Fruit fly (Drosophila melanogaster) whole organism, embryonic: Measurements from ENCODE around the gene Rbp.

Experiments
- Antp ChIP-seq: fragments of 200-800 bp; sonication (Bioruptor generic); optimal IDR thresholded peaks from 3 replicates; lab custom pipeline; 2016; ENCODE audit warnings: missing biosample characterization, missing genetic modification characterization
- Atf3 ChIP-seq: fragments of 200-800 bp; sonication (Bioruptor generic); optimal IDR thresholded peaks from 3 replicates; lab custom pipeline; 2016; ENCODE audit warnings: missing biosample characterization, missing genetic modification characterization
- Awh ChIP-seq: fragments of 200-800 bp; sonication (Bioruptor generic); IDR thresholded peaks from 2 replicates; pipeline ENCODE4, ENCODE4 v1.3.6; 2022; ENCODE audit warnings: missing biosample characterization, missing genetic modification characterization
- CG10431 ChIP-seq: fragments of 200-800 bp; sonication (Bioruptor generic); optimal IDR thresholded peaks from 3 replicates; lab custom pipeline; 2018; ENCODE audit warnings: missing biosample characterization, mild to moderate bottlenecking, missing genetic modification characterization
- CG10979 ChIP-seq: fragments of 200-800 bp; sonication (Bioruptor generic); optimal IDR thresholded peaks from 2 replicates; lab custom pipeline; 2018; ENCODE audit warnings: missing biosample characterization, mild to moderate bottlenecking, missing genetic modification characterization, moderate library complexity
- CG15269 ChIP-seq: fragments of 200-800 bp; sonication (Bioruptor generic); optimal IDR thresholded peaks from 2 replicates; lab custom pipeline; 2018; ENCODE audit warnings: missing biosample characterization, mild to moderate bottlenecking, missing genetic modification characterization, moderate library complexity
- CG16863 ChIP-seq: fragments of 200-800 bp; sonication (Bioruptor generic); optimal IDR thresholded peaks from 3 replicates; lab custom pipeline; 2016; ENCODE audit warnings: missing biosample characterization, missing genetic modification characterization
- CG18011 ChIP-seq: fragments of 200-800 bp; sonication (Bioruptor generic); optimal IDR thresholded peaks from 2 replicates; lab custom pipeline; 2017; ENCODE audit warnings: missing biosample characterization, missing genetic modification characterization, mild to moderate bottlenecking, moderate library complexity, missing genotype
- CG31365 ChIP-seq: fragments of 200-800 bp; sonication (Bioruptor generic); optimal IDR thresholded peaks from 2 replicates; lab custom pipeline; 2018; ENCODE audit warnings: missing biosample characterization, mild to moderate bottlenecking, missing genetic modification characterization
- CG34376 ChIP-seq: fragments of 200-800 bp; sonication (Bioruptor generic); optimal IDR thresholded peaks from 2 replicates; lab custom pipeline; 2018; ENCODE audit warnings: missing biosample characterization, mild to moderate bottlenecking, missing genetic modification characterization
- CG3838 ChIP-seq: fragments of 200-800 bp; sonication (Bioruptor generic); optimal IDR thresholded peaks from 3 replicates; lab custom pipeline; 2016; ENCODE audit warnings: missing biosample characterization, missing genetic modification characterization
- CG6689 ChIP-seq: fragments of 200-800 bp; sonication (Bioruptor generic); IDR thresholded peaks from 2 replicates; pipeline ENCODE4 v1.3.6; 2022; ENCODE audit warnings: missing biosample characterization, missing genetic modification characterization
- CG7839 ChIP-seq: fragments of 200-800 bp; sonication (Bioruptor generic); optimal IDR thresholded peaks from 3 replicates; lab custom pipeline; 2018; ENCODE audit warnings: missing biosample characterization, mild to moderate bottlenecking, missing genetic modification characterization, moderate library complexity
- CG9727 ChIP-seq: fragments of 200-800 bp; sonication (Bioruptor generic); optimal IDR thresholded peaks from 3 replicates; lab custom pipeline; 2017; ENCODE audit warnings: missing biosample characterization, mild to moderate bottlenecking, missing genetic modification characterization
- CkIIα-i1 ChIP-seq: fragments of 200-800 bp; sonication (Bioruptor generic); IDR thresholded peaks from 2 replicates; pipeline ENCODE4 v1.3.6; 2022; ENCODE audit warnings: missing biosample characterization, missing genetic modification characterization
- Dp ChIP-seq: fragments of 200-800 bp; sonication (Bioruptor generic); optimal IDR thresholded peaks from 2 replicates; lab custom pipeline; 2018; ENCODE audit warnings: missing biosample characterization, mild to moderate bottlenecking, missing genetic modification characterization, moderate library complexity
- Drgx ChIP-seq: fragments of 200-800 bp; sonication (Bioruptor generic); IDR thresholded peaks from 2 replicates; pipeline ENCODE4 v1.3.6; 2022; ENCODE audit warnings: missing biosample characterization, missing genetic modification characterization
- Hr51 ChIP-seq, 2 experiments: fragments of 200-800 bp; sonication (Bioruptor generic); optimal IDR thresholded peaks; 2 replicates in 1 of 2; 3 replicates in 1 of 2; lab custom pipeline; 2016 to 2018; ENCODE audit warnings: missing biosample characterization in 2 of 2, missing genetic modification characterization in 2 of 2, mild to moderate bottlenecking in 1 of 2, moderate library complexity in 1 of 2
- Lim3 ChIP-seq: fragments of 200-800 bp; sonication (Bioruptor generic); IDR thresholded peaks from 2 replicates; pipeline ENCODE4 v1.3.6; 2022; ENCODE audit warnings: missing biosample characterization, missing genetic modification characterization
- MESR4 ChIP-seq: fragments of 200-800 bp; sonication (Bioruptor generic); optimal IDR thresholded peaks from 2 replicates; lab custom pipeline; 2018; ENCODE audit warnings: missing biosample characterization, mild to moderate bottlenecking, missing genetic modification characterization, moderate library complexity
- Mes4 ChIP-seq: fragments of 200-800 bp; sonication (Bioruptor generic); optimal IDR thresholded peaks from 2 replicates; lab custom pipeline; 2016; ENCODE audit warnings: missing biosample characterization, missing genetic modification characterization
- Mrtf ChIP-seq: fragments of 200-800 bp; sonication (Bioruptor generic); IDR thresholded peaks from 3 replicates; pipeline ENCODE4 v1.3.6; 2022; ENCODE audit warnings: missing biosample characterization, missing genetic modification characterization
- Nf-YA ChIP-seq: fragments of 200-800 bp; sonication (Bioruptor generic); IDR thresholded peaks from 2 replicates; pipeline ENCODE4 v1.3.6; 2022; ENCODE audit warnings: missing biosample characterization, missing genetic modification characterization
- Ssrp ChIP-seq: fragments of 200-800 bp; sonication (Bioruptor generic); optimal IDR thresholded peaks from 2 replicates; lab custom pipeline; 2018; ENCODE audit warnings: missing biosample characterization, mild to moderate bottlenecking, missing genetic modification characterization, moderate library complexity
- ara ChIP-seq: fragments of 200-800 bp; sonication (Bioruptor generic); IDR thresholded peaks from 2 replicates; pipeline ENCODE4 v1.3.6; 2022; ENCODE audit warnings: missing biosample characterization, missing genetic modification characterization
- ash1 ChIP-seq: fragments of 200-800 bp; sonication (Bioruptor generic); optimal IDR thresholded peaks from 2 replicates; lab custom pipeline; 2018; ENCODE audit warnings: missing biosample characterization, mild to moderate bottlenecking, missing genetic modification characterization
- cas ChIP-seq: fragments of 200-800 bp; sonication (Bioruptor generic); IDR thresholded peaks from 2 replicates; pipeline ENCODE4 v1.3.6; 2022; ENCODE audit warnings: missing biosample characterization, missing genetic modification characterization
- caup ChIP-seq: fragments of 200-800 bp; sonication (Bioruptor generic); optimal IDR thresholded peaks from 3 replicates; lab custom pipeline; 2017; ENCODE audit warnings: missing biosample characterization, mild to moderate bottlenecking, missing genetic modification characterization, moderate library complexity; ENCODE audit not compliant: severe bottlenecking
- cg ChIP-seq: fragments of 200-800 bp; sonication (Bioruptor generic); optimal IDR thresholded peaks from 3 replicates; lab custom pipeline; 2019; ENCODE audit warnings: missing biosample characterization, mild to moderate bottlenecking, missing genetic modification characterization, moderate library complexity
- dmrt99B ChIP-seq: fragments of 200-800 bp; sonication (Bioruptor generic); optimal IDR thresholded peaks from 2 replicates; lab custom pipeline; 2018; ENCODE audit warnings: missing biosample characterization, mild to moderate bottlenecking, missing genetic modification characterization, moderate library complexity
- dysf ChIP-seq: fragments of 200-800 bp; sonication (Bioruptor generic); IDR thresholded peaks from 3 replicates; pipeline ENCODE4 v1.3.6; 2022; ENCODE audit warnings: missing biosample characterization, missing genetic modification characterization
- emc ChIP-seq: fragments of 200-800 bp; sonication (Bioruptor generic); optimal IDR thresholded peaks from 2 replicates; lab custom pipeline; 2016; ENCODE audit warnings: missing biosample characterization, missing genetic modification characterization
- eyg ChIP-seq: fragments of 200-800 bp; sonication (Bioruptor generic); optimal IDR thresholded peaks from 3 replicates; lab custom pipeline; 2016; ENCODE audit warnings: missing biosample characterization, missing genetic modification characterization
- fd102C ChIP-seq: fragments of 200-800 bp; sonication (Bioruptor generic); optimal IDR thresholded peaks from 2 replicates; lab custom pipeline; 2018; ENCODE audit warnings: missing biosample characterization, mild to moderate bottlenecking, missing genetic modification characterization, moderate library complexity
- fru ChIP-seq: fragments of >200 bp; optimal IDR thresholded peaks from 2 replicates; lab custom pipeline; 2017
- gcm ChIP-seq: fragments of 200-800 bp; sonication (Bioruptor generic); optimal IDR thresholded peaks from 2 replicates; lab custom pipeline; 2019; ENCODE audit warnings: missing biosample characterization, mild to moderate bottlenecking, missing genetic modification characterization, moderate library complexity
- gem ChIP-seq: fragments of 200-800 bp; sonication (Bioruptor generic); optimal IDR thresholded peaks from 2 replicates; lab custom pipeline; 2019; ENCODE audit warnings: missing biosample characterization, mild to moderate bottlenecking, missing genetic modification characterization, moderate library complexity
- gsb-n ChIP-seq: fragments of 200-800 bp; sonication (Bioruptor generic); optimal IDR thresholded peaks from 3 replicates; lab custom pipeline; 2018; ENCODE audit warnings: missing biosample characterization, mild to moderate bottlenecking, missing genetic modification characterization
- ham ChIP-seq: fragments of 200-800 bp; sonication (Bioruptor generic); IDR thresholded peaks from 2 replicates; pipeline ENCODE4 v1.3.6; 2022; ENCODE audit warnings: missing biosample characterization, missing genetic modification characterization
- hth ChIP-seq: fragments of >200 bp; optimal IDR thresholded peaks from 2 replicates; lab custom pipeline; 2017; ENCODE audit warnings: inconsistent platforms
- ken ChIP-seq: fragments of 200-800 bp; sonication (Bioruptor generic); IDR thresholded peaks from 3 replicates; pipeline ENCODE4 v1.3.6; 2022; ENCODE audit warnings: missing biosample characterization, missing genetic modification characterization
- kni ChIP-seq: fragments of 200-800 bp; sonication (Bioruptor generic); optimal IDR thresholded peaks from 3 replicates; lab custom pipeline; 2017; ENCODE audit warnings: mild to moderate bottlenecking, missing biosample characterization, missing genetic modification reagents, missing genetic modification characterization
- nerfin-1 ChIP-seq: fragments of 200-800 bp; sonication (Bioruptor generic); optimal IDR thresholded peaks from 3 replicates; lab custom pipeline; 2019; ENCODE audit warnings: missing biosample characterization, mild to moderate bottlenecking, missing genetic modification characterization, moderate library complexity
- peb ChIP-seq: fragments of 200-800 bp; sonication (Bioruptor generic); IDR thresholded peaks from 2 replicates; pipeline ENCODE4 v1.3.6; 2022; ENCODE audit warnings: missing biosample characterization, missing genetic modification characterization
- pita ChIP-seq: fragments of 200-800 bp; sonication (Bioruptor generic); optimal IDR thresholded peaks from 2 replicates; lab custom pipeline; 2017; ENCODE audit warnings: missing biosample characterization, mild to moderate bottlenecking, missing genetic modification characterization
- pros ChIP-seq: fragments of 200-800 bp; sonication (Bioruptor generic); optimal IDR thresholded peaks from 3 replicates; lab custom pipeline; 2019; ENCODE audit warnings: missing biosample characterization, mild to moderate bottlenecking, missing genetic modification characterization, moderate library complexity
- ranshi ChIP-seq: fragments of 200-800 bp; sonication (Bioruptor generic); IDR thresholded peaks from 2 replicates; pipeline ENCODE4 v1.3.6; 2022; ENCODE audit warnings: missing biosample characterization, missing genetic modification characterization
- rib ChIP-seq: fragments of 200-800 bp; sonication (Bioruptor generic); IDR thresholded peaks from 2 replicates; pipeline ENCODE4 v1.3.6; 2022; ENCODE audit warnings: missing biosample characterization, missing genetic modification characterization
- unpg ChIP-seq: fragments of 200-800 bp; sonication (Bioruptor generic); optimal IDR thresholded peaks from 3 replicates; lab custom pipeline; 2018; ENCODE audit warnings: missing biosample characterization, mild to moderate bottlenecking, missing genetic modification characterization, moderate library complexity

Gene Rbp

DNA sequence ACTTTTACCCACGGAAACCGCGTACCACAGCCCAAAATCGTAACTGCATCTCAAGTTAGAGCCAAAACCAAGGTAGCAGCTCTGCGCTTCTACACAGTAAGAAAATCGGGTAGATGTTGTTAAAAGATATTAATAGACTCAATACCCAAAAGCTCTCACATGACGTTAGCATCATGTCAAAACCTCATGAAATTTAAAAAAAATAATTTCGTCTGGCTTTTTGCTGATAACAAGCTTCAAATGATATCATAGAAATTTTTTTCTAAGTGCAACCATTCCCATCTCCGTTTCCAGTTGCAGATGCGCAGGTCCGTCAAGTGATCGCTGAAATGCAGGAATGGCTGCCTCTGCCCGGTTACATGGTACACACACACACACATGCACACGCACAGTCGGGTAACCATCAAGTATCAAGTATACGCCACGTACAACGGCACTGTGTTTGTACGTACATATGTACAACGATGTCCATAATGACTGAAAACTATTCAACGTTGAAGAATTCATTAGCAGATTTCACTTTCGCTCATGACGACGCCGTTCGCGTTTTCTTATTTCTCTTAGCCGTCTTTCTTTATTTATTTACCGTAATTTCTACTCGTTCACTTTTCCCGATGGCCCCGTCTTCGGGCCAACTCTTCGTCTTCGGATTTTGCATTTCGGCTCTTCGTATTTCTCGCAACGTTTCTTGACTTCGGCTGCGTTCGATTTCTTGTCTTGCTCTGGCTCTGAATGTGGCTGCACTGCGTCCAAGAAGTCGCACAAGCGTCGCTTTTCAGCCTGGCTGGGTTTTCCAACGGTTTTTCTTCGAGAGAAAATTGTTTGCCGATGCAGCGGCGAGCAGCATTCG lies 51.4 kb downstream of the Rbp start (continued):
- TF ChIP-seq ranshi (no peak), Mes4 (GFP tag; lab: Kevin White, UChicago) (no peak), gem (tag; lab: Kevin White, UChicago) (peak; percentile 53), Antp (GFP tag; lab: Kevin White, UChicago) (no peak), caup (GFP tag; lab: Kevin White, UChicago) (no peak), ham (GFP tag; lab: Robert Waterston, UW) (no peak), Lim3 (0 out of 2 replicates have a peak, but pooled peaks have one; percentile 20), kni (GFP tag; lab: Kevin White, UChicago) (peak; percentile 13), pros (GFP tag; lab: Kevin White, UChicago) (peak; percentile 100), CG18011 (GFP tag; lab: Kevin White, UChicago) (no peak), rib (GFP tag; lab: Robert Waterston, UW) (no peak), peb (GFP tag; lab: Robert Waterston, UW) (no peak), unpg (GFP tag; lab: Kevin White, UChicago) (peak; percentile 22), CG7839 (tag; lab: Kevin White, UChicago) (peak; percentile 14), cas (no peak), gsb-n (tag; lab: Kevin White, UChicago) (peak; percentile 1), gcm (GFP tag; lab: Kevin White, UChicago) (no peak), Awh (no peak), CG6689 (GFP tag; lab: Robert Waterston, UW) (0 out of 2 replicates have a peak, but pooled peaks have one; percentile 34), CG9727 (GFP tag; lab: Kevin White, UChicago) (no peak), Atf3 (GFP tag; lab: Kevin White, UChicago) (peak; percentile 18), fd102C (GFP tag; lab: Kevin White, UChicago) (no peak), Drgx (peak; percentile 70), emc (GFP tag; lab: Kevin White, UChicago) (no peak), MESR4 (no peak), Dp (GFP tag; lab: Kevin White, UChicago) (no peak), cg (GFP tag; lab: Kevin White, UChicago) (peak; percentile 9), CkIIα-i1 (GFP tag; lab: Robert Waterston, UW) (no peak), CG16863 (GFP tag; lab: Kevin White, UChicago) (peak; percentile 11), CG3838 (no peak), fru (lab: Kevin White, UChicago) (no peak), ara (0 out of 2 replicates have a peak, but pooled peaks have one; percentile 33), CG10979 (tag; lab: Kevin White, UChicago) (peak; percentile 30), CG10431 (peak; percentile 46), nerfin-1 (tag; lab: Kevin White, UChicago) (peak; percentile 24), eyg (GFP tag; lab: Kevin White, UChicago) (no peak), Hr51 (GFP tag; optimal IDR thresholded peaks at IDR 0.05; lab: Kevin White, UChicago) (peak in 1 of 2 experiments; percentile 50), Ssrp (tag; lab: Kevin White, UChicago) (peak; percentile 38), hth (lab: Kevin White, UChicago) (no peak), CG34376 (GFP tag; lab: Kevin White, UChicago) (no peak), CG15269 (tag; lab: Kevin White, UChicago) (peak; percentile 21), Nf-YA (no peak), ken (GFP tag; lab: Robert Waterston, UW) (0 out of 3 replicates have a peak, but pooled peaks have one; percentile 37), CG31365 (no peak), ash1 (GFP tag; lab: Kevin White, UChicago) (no peak), pita (GFP tag; lab: Kevin White, UChicago) (no peak), dmrt99B (tag; lab: Kevin White, UChicago) (peak; percentile 65), Mrtf (GFP tag; lab: Robert Waterston, UW) (0 out of 3 replicates have a peak, but pooled peaks have one; percentile 11), dysf (GFP tag; lab: Robert Waterston, UW) (peak; percentile 51; the same call in 1 of the 3 replicates)
